Worm (Caenorhabditis elegans): ENCODE measurements around the gene col-162.

The col-162 gene

DNA sequence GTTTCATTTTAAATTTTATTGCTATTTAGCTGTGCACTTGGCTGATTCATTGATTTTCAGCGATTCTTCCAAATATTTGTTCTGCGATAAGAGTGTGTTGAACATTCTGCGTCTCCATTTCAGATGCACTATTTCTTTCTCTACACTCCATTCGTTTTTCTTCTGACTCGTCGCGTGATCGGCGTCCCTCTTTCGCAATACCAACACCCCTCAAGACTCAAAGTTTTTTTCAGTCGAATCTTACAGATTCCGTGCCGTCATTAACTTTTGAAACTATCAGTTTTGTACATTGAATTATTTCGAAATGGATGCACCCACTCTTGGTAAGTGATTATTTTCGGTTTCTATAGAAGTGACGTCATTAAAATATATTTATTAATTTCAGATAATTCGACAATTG, 21.2 kb downstream of the col-162 start, which contains the start of gene frm-10 (continued):
- TF ChIP-seq ceh-82 (tag; optimal IDR thresholded peaks at IDR 0.05), result no peak
- TF ChIP-seq Y55F3AM.14 (GFP tag; optimal IDR thresholded peaks at IDR 0.05), result no peak
- TF ChIP-seq nhr-77 (tag; optimal IDR thresholded peaks at IDR 0.05), result no peak

DNA sequence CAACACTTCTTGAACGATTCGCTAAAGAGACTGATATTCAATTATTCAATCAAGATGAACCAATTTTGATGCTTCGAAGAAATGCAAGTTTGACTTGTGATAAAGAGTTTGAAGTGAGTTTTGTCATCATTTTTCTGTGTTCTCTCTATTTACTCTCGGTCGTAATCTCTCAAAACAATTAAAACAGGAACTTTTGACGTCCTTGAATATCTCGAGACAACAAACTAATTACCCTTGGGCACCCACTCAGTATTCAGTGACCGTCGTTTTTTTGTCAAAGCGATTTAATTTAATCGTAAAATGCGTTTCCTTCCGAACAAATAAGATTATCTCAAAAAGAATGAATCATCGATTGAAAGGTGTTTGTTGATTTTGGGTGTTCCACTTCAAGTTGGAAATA, 22.4 kb downstream of the col-162 start:
- TF ChIP-seq ama-1 (optimal IDR thresholded peaks at IDR 0.05) (peak; percentile 34), egl-27 (tag; optimal IDR thresholded peaks at IDR 0.05) (no peak), ceh-82 (tag; optimal IDR thresholded peaks at IDR 0.05) (no peak), ztf-11 (tag; optimal IDR thresholded peaks at IDR 0.05) (no peak), dmd-4 (tag; optimal IDR thresholded peaks at IDR 0.05) (no peak), snpc-4 (tag; optimal IDR thresholded peaks at IDR 0.05) (no peak), sma-3 (GFP tag; optimal IDR thresholded peaks at IDR 0.05) (peak; percentile 24), sma-9 (GFP tag; optimal IDR thresholded peaks at IDR 0.05) (peak; percentile 3), sma-9 (tag; optimal IDR thresholded peaks at IDR 0.05) (no peak), lin-39 (tag; optimal IDR thresholded peaks at IDR 0.05) (no peak), ztf-4 (tag; optimal IDR thresholded peaks at IDR 0.05) (peak; percentile 1), crh-2 (tag; optimal IDR thresholded peaks at IDR 0.05) (peak; percentile 1), nhr-25 (tag; optimal IDR thresholded peaks at IDR 0.05) (peak; percentile 69), lin-11 (tag; optimal IDR thresholded peaks at IDR 0.05) (no peak), unc-62 (GFP tag; optimal IDR thresholded peaks at IDR 0.05) (no peak), skn-1 (tag; optimal IDR thresholded peaks at IDR 0.05) (peak; percentile 69)

DNA sequence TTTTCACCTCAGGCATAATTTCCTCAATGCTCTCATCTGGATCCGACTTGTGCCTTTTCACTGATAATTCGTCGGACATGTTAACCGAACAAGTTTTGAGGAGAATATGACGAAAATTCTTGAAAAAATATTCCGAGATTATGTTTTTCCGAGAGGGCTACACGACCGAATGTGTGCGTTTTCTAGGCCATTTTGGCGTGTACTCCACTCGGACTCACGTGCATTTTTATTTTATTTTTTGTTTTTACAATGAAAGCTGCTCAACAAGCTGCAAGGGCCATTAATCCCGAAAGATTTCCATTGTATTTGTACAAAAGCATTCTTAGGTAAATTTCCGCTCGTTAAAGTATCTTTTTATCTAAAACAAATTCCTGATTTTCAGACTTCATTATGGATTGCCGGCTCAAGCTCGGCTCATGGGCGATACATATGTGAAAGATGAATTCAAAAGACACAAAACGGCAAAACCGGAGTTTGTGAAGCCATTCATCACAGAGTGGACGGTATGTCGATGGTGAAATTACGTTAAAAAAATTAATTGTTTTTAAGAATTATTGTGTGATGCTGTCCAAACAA, 26.5 kb downstream of the col-162 start, which contains the start of the genes F25H9.6 and F25H9.7:
Gene F25H9.6 (minus strand): TSS at position 172 of the 576 bp plus-strand sequence.
Gene F25H9.7 (plus strand): TSS at position 187 of the 576 bp plus-strand sequence.
- no peak for TF ChIP-seq nhr-10 (tag; optimal IDR thresholded peaks at IDR 0.05)
- TF ChIP-seq egl-27 (tag; optimal IDR thresholded peaks at IDR 0.05), result peak; percentile 85
- TF ChIP-seq skn-1 (tag; optimal IDR thresholded peaks at IDR 0.05), result no peak
- TF ChIP-seq lsy-2 (tag; optimal IDR thresholded peaks at IDR 0.05), result peak; percentile 72 to 89
- peak; percentile 62 to 91 for TF ChIP-seq mdl-1 (tag; optimal IDR thresholded peaks at IDR 0.05)
- TF ChIP-seq crh-2 (tag; optimal IDR thresholded peaks at IDR 0.05), result peak; percentile 84
- TF ChIP-seq peb-1 (tag; optimal IDR thresholded peaks at IDR 0.05), result no peak
- no peak for TF ChIP-seq unc-62 (GFP tag; optimal IDR thresholded peaks at IDR 0.05)
- TF ChIP-seq F13H6.1 (tag; optimal IDR thresholded peaks at IDR 0.05), result peak; percentile 86
- no peak for TF ChIP-seq dmd-4 (tag; optimal IDR thresholded peaks at IDR 0.05)
- peak; percentile 92 for TF ChIP-seq C34F6.9 (tag; optimal IDR thresholded peaks at IDR 0.05)
- TF ChIP-seq lin-11 (tag; optimal IDR thresholded peaks at IDR 0.05), result peak; percentile 22
- TF ChIP-seq mab-5 (tag; optimal IDR thresholded peaks at IDR 0.05), result peak; percentile 54
- no peak for TF ChIP-seq nhr-237 (tag; optimal IDR thresholded peaks at IDR 0.05)
- TF ChIP-seq ztf-1 (GFP tag; conservative IDR thresholded peaks at IDR 0.05), result no peak
- TF ChIP-seq ceh-16 (tag; optimal IDR thresholded peaks at IDR 0.05), result no peak
- TF ChIP-seq ZK546.5 (tag; optimal IDR thresholded peaks at IDR 0.05), result no peak
- no peak for TF ChIP-seq nhr-12 (tag; optimal IDR thresholded peaks at IDR 0.05)
- peak; percentile 94 for TF ChIP-seq sma-9 (GFP tag; optimal IDR thresholded peaks at IDR 0.05)
- no peak for TF ChIP-seq sma-9 (tag; optimal IDR thresholded peaks at IDR 0.05)
- TF ChIP-seq nhr-11 (tag; optimal IDR thresholded peaks at IDR 0.05), result no peak
- TF ChIP-seq nhr-23 (tag; optimal IDR thresholded peaks at IDR 0.05), result no peak
- no peak for TF ChIP-seq lin-39 (tag; optimal IDR thresholded peaks at IDR 0.05)
- no peak for TF ChIP-seq ztf-11 (tag; optimal IDR thresholded peaks at IDR 0.05)
- peak; percentile 9 for TF ChIP-seq ama-1 (optimal IDR thresholded peaks at IDR 0.05)
- TF ChIP-seq fos-1 (tag; optimal IDR thresholded peaks at IDR 0.05), result peak; percentile 56
- no peak for TF ChIP-seq nhr-6 (tag; optimal IDR thresholded peaks at IDR 0.05)
- no peak for TF ChIP-seq elt-1 (tag; optimal IDR thresholded peaks at IDR 0.05)
- peak; percentile 31 for TF ChIP-seq nhr-129 (tag; optimal IDR thresholded peaks at IDR 0.05)
- no peak for TF ChIP-seq elt-3 (tag; optimal IDR thresholded peaks at IDR 0.05)
- TF ChIP-seq sma-3 (GFP tag; optimal IDR thresholded peaks at IDR 0.05), result peak; percentile 91
- peak; percentile 38 for TF ChIP-seq blmp-1 (tag; optimal IDR thresholded peaks at IDR 0.05; ENCODE audit: insufficient read depth)
- TF ChIP-seq Y55F3AM.14 (GFP tag; optimal IDR thresholded peaks at IDR 0.05), result peak; percentile 51
- no peak for TF ChIP-seq alr-1 (tag; optimal IDR thresholded peaks at IDR 0.05)
- TF ChIP-seq nhr-21 (tag; optimal IDR thresholded peaks at IDR 0.05), result peak; percentile 78
- peak; percentile 44 for TF ChIP-seq ztf-4 (tag; optimal IDR thresholded peaks at IDR 0.05)
- TF ChIP-seq mbf-1 (tag; optimal IDR thresholded peaks at IDR 0.05), result no peak
- peak; percentile 86 for TF ChIP-seq unc-55 (GFP tag; optimal IDR thresholded peaks at IDR 0.05)
- TF ChIP-seq nhr-25 (tag; optimal IDR thresholded peaks at IDR 0.05), result no peak
- no peak for TF ChIP-seq zag-1 (tag; optimal IDR thresholded peaks at IDR 0.05)
- TF ChIP-seq nhr-77 (tag; optimal IDR thresholded peaks at IDR 0.05), result no peak
- TF ChIP-seq gmeb-1 (tag; optimal IDR thresholded peaks at IDR 0.05), result peak; percentile 79
- peak; percentile 63 for TF ChIP-seq sem-4 (tag; optimal IDR thresholded peaks at IDR 0.05)
- peak; percentile 73 for TF ChIP-seq lin-13 (GFP tag; optimal IDR thresholded peaks at IDR 0.05)
- TF ChIP-seq aly-2 (tag; optimal IDR thresholded peaks at IDR 0.05), result no peak
- peak; percentile 53 for TF ChIP-seq snpc-4 (tag; optimal IDR thresholded peaks at IDR 0.05)
- no peak for TF ChIP-seq ceh-82 (tag; optimal IDR thresholded peaks at IDR 0.05)
- TF ChIP-seq R02D3.7 (tag; optimal IDR thresholded peaks at IDR 0.05), result no peak

All from whole organism, L2 larva.